Fruit fly (Drosophila melanogaster): ENCODE measurements around the gene CG10561.

CG10561 gene

dm6 chr2L:19146047-19146446, 31.8 kb downstream of the CG10561 start (continued):
- TF ChIP-seq ato (GFP tag; IDR thresholded peaks at IDR 0.05; ENCODE audit: partially characterized antibody): peak; percentile 17; the same call in 1 of the 2 replicates
- TF ChIP-seq dati (GFP tag; IDR thresholded peaks at IDR 0.05): no peak
- TF ChIP-seq Mad (GFP tag; optimal IDR thresholded peaks at IDR 0.05): no peak
- no peak for TF ChIP-seq E2f2 (GFP tag; IDR thresholded peaks at IDR 0.05)
- no peak for TF ChIP-seq Lpt (GFP tag; optimal IDR thresholded peaks at IDR 0.05)
- TF ChIP-seq hbn (GFP tag; IDR thresholded peaks at IDR 0.05; ENCODE audit: partially characterized antibody): no peak
- TF ChIP-seq kni (GFP tag; optimal IDR thresholded peaks at IDR 0.05): peak; percentile 17
- TF ChIP-seq Bgb (GFP tag; IDR thresholded peaks at IDR 0.05; ENCODE audit: partially characterized antibody): no peak
- TF ChIP-seq sob (GFP tag; IDR thresholded peaks at IDR 0.05): no peak
- TF ChIP-seq CG12659 (GFP tag; optimal IDR thresholded peaks at IDR 0.05): no peak
- TF ChIP-seq CG10321 (GFP tag; IDR thresholded peaks at IDR 0.05): 0 out of 2 replicates have a peak, but pooled peaks have one; percentile 33
- no peak for TF ChIP-seq CG7839 (tag; optimal IDR thresholded peaks at IDR 0.05)
- TF ChIP-seq abd-A (tag; optimal IDR thresholded peaks at IDR 0.05): peak; percentile 12
- TF ChIP-seq Hr39 (optimal IDR thresholded peaks at IDR 0.05): no peak
- TF ChIP-seq sens (GFP tag): peak; percentile 38
- TF ChIP-seq H15 (GFP tag; IDR thresholded peaks at IDR 0.05): no peak
- no peak for TF ChIP-seq Antp (GFP tag; optimal IDR thresholded peaks at IDR 0.05)
- TF ChIP-seq CG17612 (GFP tag; IDR thresholded peaks at IDR 0.05): no peak
- TF ChIP-seq CG33213 (GFP tag; optimal IDR thresholded peaks at IDR 0.05): no peak
- TF ChIP-seq CG1832 (GFP tag; optimal IDR thresholded peaks at IDR 0.05): peak; percentile 68
- TF ChIP-seq nom (GFP tag; optimal IDR thresholded peaks at IDR 0.05): peak; percentile 13
- TF ChIP-seq Xbp1 (GFP tag; optimal IDR thresholded peaks at IDR 0.05): no peak
- TF ChIP-seq Dad (GFP tag; optimal IDR thresholded peaks at IDR 0.05): no peak
- no peak for TF ChIP-seq HHEX (GFP tag; optimal IDR thresholded peaks at IDR 0.05)
- peak; percentile 92 for TF ChIP-seq gcm (GFP tag; optimal IDR thresholded peaks at IDR 0.05)
- no peak for TF ChIP-seq CG16863 (GFP tag; optimal IDR thresholded peaks at IDR 0.05)
- no peak for TF ChIP-seq Hey (tag; optimal IDR thresholded peaks at IDR 0.05)
- no peak for TF ChIP-seq CG8944 (GFP tag; optimal IDR thresholded peaks at IDR 0.05)
- no peak for TF ChIP-seq CG34224 (GFP tag; IDR thresholded peaks at IDR 0.05; ENCODE audit: partially characterized antibody)
- TF ChIP-seq CG17186 (GFP tag; optimal IDR thresholded peaks at IDR 0.05): no peak
- no peak for TF ChIP-seq CG17361 (GFP tag; IDR thresholded peaks at IDR 0.05)
- TF ChIP-seq BtbVII (GFP tag; optimal IDR thresholded peaks at IDR 0.05): no peak
- no peak for TF ChIP-seq CG4854 (GFP tag; optimal IDR thresholded peaks at IDR 0.05)
- TF ChIP-seq chinmo (GFP tag; IDR thresholded peaks at IDR 0.05; ENCODE audit: partially characterized antibody): 0 out of 4 replicates have a peak, but pooled peaks have one; percentile 63
- TF ChIP-seq Side (GFP tag; optimal IDR thresholded peaks at IDR 0.05): no peak
- TF ChIP-seq insv (GFP tag; optimal IDR thresholded peaks at IDR 0.05): no peak
- TF ChIP-seq Hmr (GFP tag; optimal IDR thresholded peaks at IDR 0.05): peak; percentile 8
- no peak for TF ChIP-seq knrl (GFP tag; IDR thresholded peaks at IDR 0.05; ENCODE audit: partially characterized antibody)
- no peak for TF ChIP-seq Hr51 (GFP tag; optimal IDR thresholded peaks at IDR 0.05)
- TF ChIP-seq CG30431 (GFP tag; optimal IDR thresholded peaks at IDR 0.05): no peak
- TF ChIP-seq Optix (GFP tag; IDR thresholded peaks at IDR 0.05): no peak
- no peak for TF ChIP-seq kah (GFP tag; optimal IDR thresholded peaks at IDR 0.05)
- TF ChIP-seq CG10431 (GFP tag; optimal IDR thresholded peaks at IDR 0.05): no peak
- no peak for TF ChIP-seq Ets65A (GFP tag)
- no peak for TF ChIP-seq ftz-f1 (GFP tag; optimal IDR thresholded peaks at IDR 0.05)
- no peak for TF ChIP-seq ham (GFP tag; IDR thresholded peaks at IDR 0.05)
- no peak for TF ChIP-seq onecut (GFP tag; IDR thresholded peaks at IDR 0.05)
- no peak for TF ChIP-seq CG6254 (GFP tag; optimal IDR thresholded peaks at IDR 0.05)
- TF ChIP-seq CG10959 (GFP tag; IDR thresholded peaks at IDR 0.05): no peak
- TF ChIP-seq CG7786 (GFP tag; optimal IDR thresholded peaks at IDR 0.05): no peak
- no peak for TF ChIP-seq prd (optimal IDR thresholded peaks at IDR 0.05)
- TF ChIP-seq prd (GFP tag; IDR thresholded peaks at IDR 0.05): 0 out of 3 replicates have a peak, but pooled peaks have one; percentile 12

Data from whole organism, embryonic.